Worm (Caenorhabditis elegans) whole organism, early embryonic: ENCODE data around the gene F55C9.6.
"Not testable (repeated sequence)": the region's sequence is repeated elsewhere in the genome, so short reads cannot be mapped to it uniquely, and the experiment has no call there.

Experiments
- B0310.2 ChIP-seq: sonication (generic microtip); optimal IDR thresholded peaks from 2 replicates; lab custom pipeline; 2016; ENCODE audit warnings: mild to moderate bottlenecking, missing genetic modification characterization, missing compliant biosample characterization
- F13C5.2 ChIP-seq: sonication (generic microtip); optimal IDR thresholded peaks from 2 replicates; lab custom pipeline; 2017; ENCODE audit warnings: mild to moderate bottlenecking, missing genetic modification characterization, inconsistent platforms, missing compliant biosample characterization
- aly-1 ChIP-seq: sonication (generic microtip); optimal IDR thresholded peaks from 2 replicates; lab custom pipeline; 2016; ENCODE audit warnings: missing genetic modification characterization, missing compliant biosample characterization
- ama-1 ChIP-seq: fragments of 150-350 bp; optimal IDR thresholded peaks from 2 replicates; lab custom pipeline; 2014
- flt-1 ChIP-seq: fragments of 200-800 bp; sonication (Bioruptor generic); IDR thresholded peaks from 2 replicates; pipeline ENCODE4 v1.3.6; 2022; ENCODE audit warnings: missing genetic modification characterization, missing compliant biosample characterization
- hmbx-1 ChIP-seq: sonication (generic microtip); optimal IDR thresholded peaks from 2 replicates; lab custom pipeline; 2016; ENCODE audit warnings: mild to moderate bottlenecking, missing genetic modification characterization, missing compliant biosample characterization
- hmg-4 ChIP-seq: fragments of 200-800 bp; sonication (Bioruptor generic); optimal IDR thresholded peaks from 2 replicates; lab custom pipeline; 2018; ENCODE audit warnings: mild to moderate bottlenecking, missing genetic modification characterization, missing compliant biosample characterization
- hnd-1 ChIP-seq: sonication (generic microtip); optimal IDR thresholded peaks from 2 replicates; lab custom pipeline; 2016; ENCODE audit warnings: missing genetic modification characterization, missing compliant biosample characterization
- sea-1 ChIP-seq: fragments of 200-800 bp; sonication (Bioruptor generic); conservative IDR thresholded peaks from 2 replicates; pipeline ENCODE4 v1.3.6; 2022; ENCODE audit warnings: missing genetic modification characterization, missing compliant biosample characterization
- tbx-11 ChIP-seq: fragments of 200-800 bp; sonication (Bioruptor generic); IDR thresholded peaks from 2 replicates; pipeline ENCODE4 v1.3.6; 2022; ENCODE audit warnings: missing genetic modification characterization, missing compliant biosample characterization
- tra-4 ChIP-seq: sonication (generic microtip); optimal IDR thresholded peaks from 2 replicates; lab custom pipeline; 2017; ENCODE audit warnings: missing genetic modification characterization, missing compliant biosample characterization

- not testable (repeated sequence) for TF ChIP-seq ama-1 (lab: Kevin White, UChicago); F13C5.2 (tag; lab: Kevin White, UChicago); tra-4; aly-1 (tag; lab: Kevin White, UChicago); tbx-11 (GFP tag; lab: Robert Waterston, UW); hmg-4 (GFP tag; lab: Kevin White, UChicago); flt-1 (GFP tag; lab: Robert Waterston, UW); hmbx-1 (tag; lab: Kevin White, UChicago); sea-1 (GFP tag; lab: Robert Waterston, UW); hnd-1 (tag; lab: Kevin White, UChicago); B0310.2
Observed at ce11 chrV:19317058-19317457, 20.4 kb upstream of the F55C9.6 start, which contains the start of gene srh-208.
